Worm (Caenorhabditis elegans): Measurements from ENCODE around the gene B0478.3.

Gene B0478.3

DNA sequence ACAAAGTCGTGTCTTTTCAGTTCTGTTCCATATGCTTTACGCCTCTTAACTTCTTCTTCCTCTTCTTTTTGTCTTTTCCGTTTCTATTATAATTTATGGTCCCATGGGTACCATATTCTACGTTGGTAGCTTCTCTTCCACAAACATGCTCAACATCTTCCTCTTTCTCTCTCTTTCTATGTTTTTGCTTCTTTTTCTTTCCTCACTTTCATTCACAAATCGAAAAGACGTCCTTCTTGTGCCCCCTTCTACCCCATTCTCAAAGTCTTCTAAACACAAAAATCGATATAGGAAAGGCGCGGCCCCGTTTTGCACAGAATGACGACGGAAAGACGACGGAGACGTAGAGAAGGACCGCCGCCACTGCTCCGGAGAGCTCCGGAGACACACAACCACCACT lies 5.7 kb downstream of the B0478.3 start:
- TF ChIP-seq fkh-10 (GFP tag; optimal IDR thresholded peaks at IDR 0.05) (no peak), elt-1 (tag; optimal IDR thresholded peaks at IDR 0.05) (peak; percentile 35), mml-1 (tag; optimal IDR thresholded peaks at IDR 0.05) (no peak), nfya-1 (tag; optimal IDR thresholded peaks at IDR 0.05; ENCODE audit: insufficient read depth) (peak; percentile 62), ceh-28 (tag; optimal IDR thresholded peaks at IDR 0.05) (peak; percentile 2), lin-39 (tag; optimal IDR thresholded peaks at IDR 0.05) (peak; percentile 50), skn-1 (tag; optimal IDR thresholded peaks at IDR 0.05) (no peak), nhr-76 (tag; optimal IDR thresholded peaks at IDR 0.05) (no peak)

DNA sequence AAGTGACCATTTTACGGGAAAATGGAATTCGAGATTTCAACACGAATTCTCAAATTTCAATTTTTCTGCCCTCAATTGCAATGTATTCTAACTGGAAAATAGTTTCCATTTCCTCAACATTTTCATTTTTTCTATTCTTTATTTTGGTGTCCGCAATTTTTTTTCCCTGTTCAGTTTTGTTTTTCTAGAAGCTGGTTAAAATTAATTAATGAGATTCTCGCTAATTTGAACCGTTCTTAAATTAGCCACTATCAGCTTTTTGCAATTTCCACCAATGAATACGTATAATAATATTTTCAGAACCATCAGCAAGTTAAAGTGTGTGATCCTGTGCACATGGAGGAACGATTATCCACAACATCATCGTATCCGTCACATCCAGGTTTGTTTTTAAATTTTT lies 7.1 kb downstream of the B0478.3 start, which contains the start of gene jnk-1:
jnk-1 (plus strand) TSS at position 301 of the 400 bp plus-strand sequence.
- TF ChIP-seq unc-62 (GFP tag; optimal IDR thresholded peaks at IDR 0.05), result no peak

- TF ChIP-seq nfya-1 (tag; optimal IDR thresholded peaks at IDR 0.05; ENCODE audit: insufficient read depth) (peak; percentile 78), fkh-10 (GFP tag; optimal IDR thresholded peaks at IDR 0.05) (peak; percentile 92), ztf-4 (tag; optimal IDR thresholded peaks at IDR 0.05) (no peak)
Measured at ce11 chrIV:6956668-6957067, 7.7 kb downstream of the B0478.3 start.

ce11 chrIV:6954682-6955081 lies 9.7 kb downstream of the B0478.3 start:
- TF ChIP-seq nfya-1 (tag; optimal IDR thresholded peaks at IDR 0.05; ENCODE audit: insufficient read depth) (peak; percentile 23), nhr-11 (tag; optimal IDR thresholded peaks at IDR 0.05) (no peak), fkh-10 (GFP tag; optimal IDR thresholded peaks at IDR 0.05) (peak; percentile 90), lin-15B (tag; optimal IDR thresholded peaks at IDR 0.05) (peak; percentile 13), aly-2 (tag; optimal IDR thresholded peaks at IDR 0.05) (no peak), elt-1 (tag; optimal IDR thresholded peaks at IDR 0.05) (no peak)

DNA sequence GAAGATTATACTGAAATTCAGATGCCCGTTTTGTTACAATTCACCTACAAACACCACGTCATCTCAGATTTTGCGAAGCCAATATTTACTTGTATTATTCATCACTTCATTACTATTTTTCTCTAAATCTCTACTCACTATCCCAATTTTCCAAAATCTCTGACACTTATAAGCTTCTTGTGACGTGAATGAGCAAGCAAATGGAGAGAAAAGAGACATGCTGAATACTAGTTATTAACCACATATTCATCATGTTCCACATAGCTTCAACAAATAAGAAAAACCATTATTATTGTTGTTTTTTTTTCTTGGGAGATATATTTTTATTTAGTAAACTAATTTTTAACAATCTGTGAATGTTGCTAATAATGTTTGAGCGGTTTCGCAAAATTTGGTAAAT lies 13.1 kb downstream of the B0478.3 start:
- no peak for TF ChIP-seq nhr-12 (tag; optimal IDR thresholded peaks at IDR 0.05)
- no peak for TF ChIP-seq unc-62 (GFP tag; optimal IDR thresholded peaks at IDR 0.05)
- no peak for TF ChIP-seq fkh-2 (tag; optimal IDR thresholded peaks at IDR 0.05)
- no peak for TF ChIP-seq ceh-82 (tag; optimal IDR thresholded peaks at IDR 0.05)
- TF ChIP-seq nhr-23 (tag; optimal IDR thresholded peaks at IDR 0.05), result no peak
- no peak for TF ChIP-seq snpc-4 (tag; optimal IDR thresholded peaks at IDR 0.05)
- TF ChIP-seq tbx-2 (tag; optimal IDR thresholded peaks at IDR 0.05), result no peak
- TF ChIP-seq fos-1 (tag; optimal IDR thresholded peaks at IDR 0.05), result no peak
- no peak for TF ChIP-seq nhr-11 (tag; optimal IDR thresholded peaks at IDR 0.05)
- no peak for TF ChIP-seq sea-2 (GFP tag; optimal IDR thresholded peaks at IDR 0.05)
- TF ChIP-seq lin-15B (tag; optimal IDR thresholded peaks at IDR 0.05), result no peak
- no peak for TF ChIP-seq aly-2 (tag; optimal IDR thresholded peaks at IDR 0.05)

ce11 chrIV:6946832-6947231 lies 17.6 kb downstream of the B0478.3 start:
- no peak for TF ChIP-seq nhr-28 (tag; optimal IDR thresholded peaks at IDR 0.05)
- no peak for TF ChIP-seq egl-27 (tag; optimal IDR thresholded peaks at IDR 0.05)
- no peak for TF ChIP-seq ceh-82 (tag; optimal IDR thresholded peaks at IDR 0.05)
- TF ChIP-seq nfya-1 (tag; optimal IDR thresholded peaks at IDR 0.05; ENCODE audit: insufficient read depth), result peak; percentile 22
- TF ChIP-seq snpc-4 (tag; optimal IDR thresholded peaks at IDR 0.05), result no peak
- no peak for TF ChIP-seq ceh-28 (tag; optimal IDR thresholded peaks at IDR 0.05)
- peak; percentile 7 for TF ChIP-seq lin-39 (tag; optimal IDR thresholded peaks at IDR 0.05)

DNA sequence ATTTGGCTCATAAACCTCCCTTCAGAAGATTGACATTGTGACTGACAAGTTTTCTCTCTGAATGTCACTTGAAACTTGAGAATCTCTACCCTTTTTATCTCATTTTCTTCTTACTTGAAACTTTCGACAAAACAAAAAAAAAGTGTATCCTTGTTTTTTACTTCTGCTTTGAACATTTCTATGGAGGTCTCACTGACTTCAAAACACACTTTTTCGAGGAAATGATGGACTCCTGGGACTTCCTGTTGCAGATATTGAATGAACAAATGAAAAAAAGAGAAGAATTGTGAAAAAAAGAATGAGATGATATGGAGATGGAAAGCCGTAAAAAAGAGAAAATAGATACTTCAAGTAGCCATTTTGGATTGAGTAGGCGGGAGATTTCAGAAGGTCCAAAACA lies 23.3 kb downstream of the B0478.3 start:
- TF ChIP-seq fkh-10 (GFP tag; optimal IDR thresholded peaks at IDR 0.05) (peak; percentile 62), snpc-4 (tag; optimal IDR thresholded peaks at IDR 0.05) (no peak)

ce11 chrIV:6937548-6937947 lies 26.9 kb downstream of the B0478.3 start, which contains the start of gene npr-12:
Gene npr-12 (minus strand): TSS chrIV:6937648.
- no peak for TF ChIP-seq fkh-2 (tag; optimal IDR thresholded peaks at IDR 0.05)
- TF ChIP-seq egl-5 (tag; optimal IDR thresholded peaks at IDR 0.05), result no peak
- TF ChIP-seq pqm-1 (tag; optimal IDR thresholded peaks at IDR 0.05), result no peak
- no peak for TF ChIP-seq R02D3.7 (tag; optimal IDR thresholded peaks at IDR 0.05)
- no peak for TF ChIP-seq mml-1 (tag; optimal IDR thresholded peaks at IDR 0.05)
- no peak for TF ChIP-seq nhr-23 (tag; optimal IDR thresholded peaks at IDR 0.05)
- TF ChIP-seq lin-15B (tag; optimal IDR thresholded peaks at IDR 0.05), result no peak
- no peak for TF ChIP-seq skn-1 (tag; optimal IDR thresholded peaks at IDR 0.05)

All from whole organism, L3 larva.